Fruit fly (Drosophila melanogaster): Measurements from ENCODE around the gene Miro.

- TF ChIP-seq psq (optimal IDR thresholded peaks at IDR 0.05) (no peak), pan (optimal IDR thresholded peaks at IDR 0.05) (no peak), Dll (optimal IDR thresholded peaks at IDR 0.05) (no peak), usp (GFP tag; optimal IDR thresholded peaks at IDR 0.05) (no peak)
These were observed 23.2 kb downstream of the Miro start for dm6 chr3R:24015449-24015848.
